Fruit fly (Drosophila melanogaster) Kc167 (cell line): ENCODE measurements around the gene Gyc89Db.

ENCODE experiments used
- Myc ChIP-seq: fragments of >200 bp; optimal IDR thresholded peaks from 2 replicates; lab custom pipeline; 2017; ENCODE audit warnings: missing external identifiers
- Sin3A ChIP-seq: fragments of >200 bp; optimal IDR thresholded peaks from 2 replicates; lab custom pipeline; 2018; ENCODE audit warnings: missing external identifiers
- h ChIP-seq: fragments of >200 bp; optimal IDR thresholded peaks from 3 replicates; lab custom pipeline; 2018; ENCODE audit warnings: missing external identifiers
- insv ChIP-seq: fragments of >200 bp; optimal IDR thresholded peaks from 3 replicates; lab custom pipeline; 2018; ENCODE audit warnings: missing external identifiers
- psq ChIP-seq: fragments of >200 bp; optimal IDR thresholded peaks from 2 replicates; lab custom pipeline; 2017; ENCODE audit warnings: missing external identifiers
- ttk ChIP-seq: sonication (Bioruptor generic); optimal IDR thresholded peaks from 2 replicates; lab custom pipeline; 2017; ENCODE audit warnings: missing external identifiers

Gene Gyc89Db

DNA sequence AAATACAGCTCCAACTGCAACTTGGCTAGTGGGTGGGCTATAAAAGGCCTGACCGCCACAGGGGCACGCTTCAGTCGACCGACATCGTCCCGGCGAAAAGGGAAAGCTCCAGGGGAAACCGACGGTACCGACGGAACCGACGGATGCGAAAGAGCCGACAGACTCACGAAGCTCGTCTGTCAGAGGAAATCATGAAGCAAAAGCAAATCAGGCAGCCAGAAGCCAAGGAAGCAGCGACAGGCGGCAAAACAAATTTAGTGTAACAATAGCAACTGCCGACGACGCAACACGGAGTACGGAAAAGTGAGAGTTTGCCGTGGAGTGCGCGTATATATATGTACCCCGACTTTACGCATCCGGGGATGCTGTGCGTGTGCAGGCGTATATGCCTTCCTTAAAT is at the start of gene Gyc89Db:
Gyc89Db (plus strand) TSS at position 78 of the 400 bp plus-strand sequence.
- TF ChIP-seq insv (lab: Kevin White, UChicago) (no peak), Myc (lab: Kevin White, UChicago) (no peak), psq (lab: Kevin White, UChicago) (no peak), Sin3A (lab: Kevin White, UChicago) (no peak), ttk (no peak), h (no peak)

DNA sequence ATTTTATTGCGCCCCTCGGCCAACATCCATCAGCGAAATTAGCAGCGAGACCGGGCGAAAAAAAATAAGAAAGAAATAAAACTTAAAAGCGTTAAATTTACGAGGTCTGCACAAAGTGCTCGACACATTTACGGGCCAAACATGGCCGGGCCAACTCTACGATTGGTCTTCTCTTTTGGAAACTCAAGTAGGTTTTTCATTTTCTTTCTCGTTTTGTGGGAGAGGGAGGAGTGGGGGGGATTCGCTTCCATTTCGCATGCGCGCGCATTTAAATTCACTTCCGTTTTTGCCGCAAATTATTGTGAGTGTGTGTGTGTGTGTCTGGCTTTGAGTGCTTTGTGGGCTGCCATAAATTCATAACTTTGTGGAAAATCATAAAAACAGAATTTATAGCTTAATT is 49.4 kb upstream of the Gyc89Db start:
- TF ChIP-seq insv (lab: Kevin White, UChicago): no peak
- TF ChIP-seq psq (lab: Kevin White, UChicago): no peak
- TF ChIP-seq Sin3A (lab: Kevin White, UChicago): no peak
- TF ChIP-seq Myc (lab: Kevin White, UChicago): no peak
- TF ChIP-seq h: no peak
- no peak for TF ChIP-seq ttk

DNA sequence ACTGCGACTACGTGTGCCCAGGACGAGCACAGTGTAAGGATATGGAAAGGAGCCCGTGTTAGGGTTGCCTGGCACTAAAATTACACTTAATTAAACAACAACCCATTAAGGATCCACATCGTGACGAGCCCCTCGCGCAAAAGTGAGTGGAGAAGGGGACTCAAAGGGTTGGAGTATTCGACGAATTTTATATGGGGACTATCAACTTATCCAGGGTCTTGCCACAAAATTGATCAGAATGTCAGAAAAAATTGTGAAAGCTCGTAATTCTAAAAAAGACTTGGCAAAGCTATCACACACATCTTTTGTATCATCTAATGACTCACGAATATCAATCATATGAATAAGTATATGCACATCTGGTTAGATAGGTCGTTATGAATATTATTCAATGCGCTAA is 46.5 kb upstream of the Gyc89Db start, which contains the start of gene CG31279:
CG31279 (plus strand) TSS at position 301 of the 400 bp plus-strand sequence.
- TF ChIP-seq insv (lab: Kevin White, UChicago) (no peak), Sin3A (lab: Kevin White, UChicago) (no peak)

DNA sequence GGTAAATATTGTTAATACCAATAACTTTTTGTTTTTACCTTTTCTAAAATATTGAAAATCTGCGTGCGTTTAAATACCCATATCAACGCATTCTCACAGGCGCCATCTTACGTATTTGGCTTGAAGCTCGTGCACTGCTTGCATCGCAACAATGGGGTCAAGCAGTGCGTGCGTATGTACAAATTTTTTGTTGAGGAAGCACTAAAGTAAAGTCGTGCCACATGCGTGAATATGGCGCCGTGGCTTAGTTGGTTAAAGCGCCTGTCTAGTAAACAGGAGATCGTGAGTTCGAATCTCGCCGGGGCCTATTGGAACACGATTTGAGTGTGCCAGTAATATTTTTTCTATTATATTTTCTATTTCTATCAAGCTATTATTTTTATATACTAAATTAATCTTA is 45.2 kb upstream of the Gyc89Db start:
- TF ChIP-seq Myc (lab: Kevin White, UChicago): no peak
- no peak for TF ChIP-seq insv (lab: Kevin White, UChicago)
- TF ChIP-seq Sin3A (lab: Kevin White, UChicago): no peak
- TF ChIP-seq psq (lab: Kevin White, UChicago): no peak
- TF ChIP-seq ttk: no peak
- no peak for TF ChIP-seq h

DNA sequence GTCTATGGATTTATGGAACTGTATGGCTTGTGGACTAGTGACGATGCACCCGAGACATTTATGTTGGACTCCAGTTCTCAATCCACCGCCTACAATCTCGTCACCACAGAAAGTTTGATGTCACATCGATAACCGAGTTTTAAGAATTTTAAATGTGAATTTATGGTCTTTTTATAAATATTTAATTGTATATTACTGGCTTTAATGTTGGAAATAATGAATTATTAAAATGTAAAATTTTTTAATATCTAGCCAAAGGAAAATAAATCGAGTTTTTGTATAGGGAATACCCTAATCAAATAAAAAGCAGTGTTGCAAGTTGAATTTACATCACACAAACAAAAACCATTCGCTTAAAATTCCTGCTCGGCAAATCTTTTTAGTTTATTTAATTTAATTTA is 44.2 kb upstream of the Gyc89Db start, which contains the start of gene Fntb:
Fntb (plus strand) TSS at position 334 of the 401 bp plus-strand sequence.
- TF ChIP-seq insv (lab: Kevin White, UChicago) (no peak), ttk (no peak), Myc (lab: Kevin White, UChicago) (no peak), psq (lab: Kevin White, UChicago) (no peak)

DNA sequence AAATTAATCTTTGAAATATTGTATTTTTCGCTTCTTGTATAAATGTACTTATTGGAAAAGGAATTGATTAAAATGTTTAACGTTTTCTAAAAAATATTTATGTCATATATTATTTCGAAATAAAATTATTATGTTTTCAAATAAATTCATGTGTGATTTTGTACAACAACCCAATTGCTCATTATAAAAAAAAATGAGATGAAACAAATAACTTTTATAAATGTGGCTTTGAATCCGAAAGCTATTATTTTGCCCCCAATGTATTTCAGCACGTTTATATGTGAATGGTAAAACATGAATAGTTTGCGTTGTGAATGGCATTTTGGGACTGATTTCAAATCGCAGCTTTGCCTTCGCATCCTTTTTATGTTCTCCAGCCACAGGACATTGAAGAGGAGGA is 42.3 kb upstream of the Gyc89Db start, which contains the start of gene CG14881:
CG14881 (plus strand) TSS at position 301 of the 400 bp plus-strand sequence.
- TF ChIP-seq psq (lab: Kevin White, UChicago): no peak

DNA sequence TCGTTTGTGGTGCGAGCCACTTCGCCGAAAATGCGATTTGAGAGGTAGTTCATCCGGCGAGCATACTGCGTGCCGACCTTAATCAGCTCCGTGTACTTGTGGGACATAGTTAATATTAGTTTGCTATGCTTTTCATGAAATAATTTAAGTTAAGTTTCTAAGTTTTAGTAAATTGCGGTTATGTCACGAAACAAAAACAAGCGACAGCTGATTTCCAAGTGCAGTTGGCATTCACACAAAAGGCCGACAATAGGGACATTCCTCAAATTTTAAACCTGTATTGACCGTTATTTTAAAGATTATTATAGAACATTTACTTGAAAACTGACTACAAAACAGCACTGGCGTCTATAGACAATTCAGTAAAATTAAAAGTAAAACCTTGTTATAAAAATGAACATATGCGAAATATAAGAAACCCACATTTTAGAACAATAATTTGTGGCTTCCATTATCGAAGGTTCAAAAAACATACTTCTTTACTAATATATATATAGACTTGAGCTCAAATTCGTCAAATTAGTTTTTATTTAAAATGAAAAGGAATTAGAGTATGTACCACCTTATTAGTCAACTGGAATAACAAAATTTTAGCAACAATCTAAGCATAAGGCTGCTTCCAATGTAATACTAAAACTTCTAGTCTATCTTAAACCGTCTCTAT is 40.4 kb upstream of the Gyc89Db start, which contains the start of gene mRpS33:
mRpS33 (minus strand) TSS at position 224 of the 664 bp plus-strand sequence.
- TF ChIP-seq Sin3A (lab: Kevin White, UChicago): no peak
- TF ChIP-seq psq (lab: Kevin White, UChicago): no peak
- TF ChIP-seq h: no peak
- no peak for TF ChIP-seq insv (lab: Kevin White, UChicago)
- no peak for TF ChIP-seq Myc (lab: Kevin White, UChicago)
- no peak for TF ChIP-seq ttk

DNA sequence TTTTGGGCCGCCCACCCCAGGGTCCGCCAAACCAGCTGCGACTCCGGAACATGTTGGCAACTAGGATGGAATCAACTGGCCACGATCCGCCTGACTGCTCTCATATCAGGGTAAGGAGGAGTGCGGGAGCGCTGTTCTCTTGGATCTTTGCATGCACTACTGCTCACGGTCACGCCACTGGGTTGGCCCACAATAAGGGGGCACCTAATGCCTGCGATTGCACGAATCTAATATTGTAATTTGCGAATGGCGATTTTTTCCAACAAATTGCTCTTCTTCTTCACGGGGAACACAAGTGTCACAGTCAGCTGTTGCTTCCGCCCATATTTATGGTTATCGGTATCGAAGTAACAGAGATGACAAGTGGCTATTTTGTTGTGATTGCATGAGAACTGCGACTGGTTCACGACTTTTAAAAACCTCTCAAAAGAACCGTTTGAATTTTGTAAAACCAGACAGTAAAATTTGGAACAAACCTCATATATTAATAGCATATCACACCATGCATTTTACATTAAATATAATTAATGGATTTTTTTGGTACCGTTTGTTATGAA is 35.5 kb upstream of the Gyc89Db start, which contains the start of gene ema:
ema (minus strand) TSS at position 295 of the 557 bp plus-strand sequence.
- TF ChIP-seq psq (lab: Kevin White, UChicago) (no peak), h (no peak)

DNA sequence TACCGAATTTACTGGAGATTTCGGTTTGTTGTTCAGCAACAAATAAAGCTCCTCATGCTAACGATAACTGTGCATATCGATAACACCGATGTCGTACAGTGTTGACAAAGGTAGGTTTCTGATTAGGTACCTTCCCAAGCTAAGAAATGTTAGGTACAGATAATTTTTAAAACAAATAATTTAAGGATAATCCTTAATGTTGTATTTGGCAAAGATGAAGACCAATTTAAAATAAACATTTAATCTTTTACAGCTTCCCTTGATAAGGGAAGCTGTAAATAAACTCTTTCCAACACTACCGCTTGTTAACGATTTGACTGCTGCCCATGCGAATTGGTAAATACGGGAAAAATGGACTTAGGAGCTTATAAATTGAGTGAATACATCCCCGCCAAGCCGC is 34.0 kb upstream of the Gyc89Db start, which contains the start of the genes Ttc1 and CG14882:
Ttc1 (minus strand) TSS at position 71 of the 400 bp plus-strand sequence.
CG14882 (plus strand) TSS at position 271 of the 400 bp plus-strand sequence.
- no peak for TF ChIP-seq ttk
- TF ChIP-seq Sin3A (lab: Kevin White, UChicago): no peak
- no peak for TF ChIP-seq insv (lab: Kevin White, UChicago)
- no peak for TF ChIP-seq h
- TF ChIP-seq psq (lab: Kevin White, UChicago): no peak
- TF ChIP-seq Myc (lab: Kevin White, UChicago): no peak

DNA sequence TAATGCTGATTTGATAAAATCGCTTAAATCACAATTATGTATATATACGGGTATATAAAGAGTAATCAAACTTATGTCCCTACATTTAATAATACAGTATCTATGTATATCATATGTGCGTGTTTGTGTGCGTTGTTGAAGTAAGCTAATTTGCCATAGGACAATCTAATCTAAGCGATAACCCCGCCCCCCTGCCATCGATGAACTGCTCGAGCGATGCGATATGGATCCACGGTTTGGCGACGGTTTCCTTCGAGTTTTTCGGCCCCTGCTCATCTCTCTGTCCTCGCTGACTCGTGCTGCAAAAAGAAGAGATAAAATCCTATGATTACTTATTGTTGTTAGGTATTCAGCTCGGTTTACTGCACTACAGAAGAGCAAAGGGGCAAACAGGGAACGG is 30.1 kb upstream of the Gyc89Db start:
- no peak for TF ChIP-seq ttk
- no peak for TF ChIP-seq psq (lab: Kevin White, UChicago)
- no peak for TF ChIP-seq Myc (lab: Kevin White, UChicago)
- TF ChIP-seq Sin3A (lab: Kevin White, UChicago): no peak
- no peak for TF ChIP-seq insv (lab: Kevin White, UChicago)
- no peak for TF ChIP-seq h

DNA sequence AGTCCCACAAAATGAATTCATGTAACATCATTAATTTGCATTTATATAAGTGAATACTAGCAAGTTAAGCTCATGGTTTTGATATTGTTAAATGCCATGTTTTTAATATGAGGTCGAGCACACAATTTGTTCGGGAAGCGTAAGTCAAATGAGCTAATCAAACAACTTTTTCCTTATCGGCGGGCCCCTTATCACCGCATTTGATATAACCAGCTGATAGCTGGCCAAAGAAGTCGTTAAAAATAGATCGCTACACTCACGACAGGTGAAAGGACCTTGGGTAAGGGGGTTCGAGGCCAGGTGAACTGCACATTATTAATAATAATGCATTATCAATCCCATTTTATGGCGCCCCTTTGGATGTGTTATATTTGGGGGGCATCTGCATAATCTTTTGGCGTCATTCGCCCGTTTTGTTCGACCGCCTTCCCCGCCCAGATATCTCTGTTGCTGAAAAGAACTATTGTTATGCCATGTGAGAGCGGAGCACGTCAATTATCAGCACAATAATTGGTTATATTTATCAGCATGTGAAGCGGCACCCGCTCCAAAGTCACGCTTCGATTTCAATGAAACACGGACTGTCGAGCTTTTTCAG is 29.4 kb upstream of the Gyc89Db start:
- no peak for TF ChIP-seq ttk
- TF ChIP-seq h: no peak
- TF ChIP-seq psq (lab: Kevin White, UChicago): no peak
- no peak for TF ChIP-seq insv (lab: Kevin White, UChicago)

DNA sequence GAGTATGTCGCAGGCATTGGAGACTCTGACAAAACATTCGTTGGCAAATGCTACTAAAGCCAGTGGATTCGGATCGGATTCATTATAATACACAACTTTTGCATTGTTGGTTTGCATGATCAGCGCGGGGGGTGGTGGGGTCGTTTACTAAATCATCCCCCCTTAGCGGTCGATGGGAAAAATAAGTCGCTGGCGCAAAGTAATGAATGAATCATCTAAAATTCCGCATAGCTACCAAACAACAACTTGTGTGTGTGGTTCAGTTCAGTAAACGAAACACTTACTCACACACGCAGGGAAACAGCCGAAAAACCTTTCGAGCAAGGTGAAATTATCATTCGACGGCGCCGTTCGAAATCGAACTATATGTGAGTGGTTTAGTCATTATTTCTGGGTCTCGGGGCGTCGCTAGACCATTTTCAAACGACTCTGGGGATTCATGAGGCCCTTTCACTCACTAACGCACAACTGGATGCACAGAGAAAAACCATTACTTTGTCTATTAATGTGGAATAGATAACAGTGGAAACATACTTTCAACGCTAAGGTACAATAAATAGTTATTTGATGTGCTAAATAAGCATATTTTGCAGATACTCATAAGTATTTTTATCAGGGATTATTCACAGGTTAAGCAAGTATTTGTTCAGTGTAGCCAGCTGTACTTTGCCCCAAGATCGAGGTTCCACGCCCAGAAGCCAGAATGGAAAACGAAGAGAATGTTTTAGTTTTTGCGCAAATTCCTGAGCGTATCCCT is 28.4 kb upstream of the Gyc89Db start:
- TF ChIP-seq Myc (lab: Kevin White, UChicago) (no peak), Sin3A (lab: Kevin White, UChicago) (no peak), h (no peak), ttk (no peak)
